Fruit fly (Drosophila melanogaster): ENCODE measurements around the gene mtgo.

mtgo gene

dm6 chr2L:16541733-16542132, 3.1 kb upstream of the mtgo start (continued):
- TF ChIP-seq crol (GFP tag; IDR thresholded peaks at IDR 0.05) (peak; percentile 55; the same call in 1 of the 2 replicates), onecut (GFP tag; IDR thresholded peaks at IDR 0.05) (no peak), sima (GFP tag; optimal IDR thresholded peaks at IDR 0.05) (no peak), stc (GFP tag; IDR thresholded peaks at IDR 0.05) (peak; percentile 47), caup (GFP tag; optimal IDR thresholded peaks at IDR 0.05; ENCODE audit: severe bottlenecking) (peak; percentile 12), stwl (tag; optimal IDR thresholded peaks at IDR 0.05) (no peak), H15 (GFP tag; IDR thresholded peaks at IDR 0.05) (peak; percentile 37; the same call in 1 of the 3 replicates), dysf (GFP tag; IDR thresholded peaks at IDR 0.05) (peak; percentile 60; the same call in 2 of the 3 replicates), Hmr (GFP tag; optimal IDR thresholded peaks at IDR 0.05) (peak; percentile 46), jigr1 (GFP tag; IDR thresholded peaks at IDR 0.05) (no peak), Rfx (GFP tag; IDR thresholded peaks at IDR 0.05) (peak; percentile 30; the same call in 1 of the 2 replicates), Oli (tag; optimal IDR thresholded peaks at IDR 0.05) (peak; percentile 12), en (GFP tag; optimal IDR thresholded peaks at IDR 0.05) (no peak), gce (GFP tag; IDR thresholded peaks at IDR 0.05) (no peak), E2f2 (GFP tag; IDR thresholded peaks at IDR 0.05) (peak; percentile 16; the same call in 1 of the 2 replicates), CG12659 (GFP tag; optimal IDR thresholded peaks at IDR 0.05) (peak; percentile 38), Ets97D (GFP tag; optimal IDR thresholded peaks at IDR 0.05) (no peak), Bdp1 (GFP tag; optimal IDR thresholded peaks at IDR 0.05) (no peak), Bgb (GFP tag; IDR thresholded peaks at IDR 0.05; ENCODE audit: partially characterized antibody) (no peak), sob (GFP tag; IDR thresholded peaks at IDR 0.05) (0 out of 2 replicates have a peak, but pooled peaks have one; percentile 15), slbo (GFP tag; IDR thresholded peaks at IDR 0.05) (peak; percentile 52), sqz (GFP tag; optimal IDR thresholded peaks at IDR 0.05) (no peak), CG3847 (GFP tag; IDR thresholded peaks at IDR 0.05) (0 out of 2 replicates have a peak, but pooled peaks have one; percentile 21), CG2678 (tag; optimal IDR thresholded peaks at IDR 0.05) (peak; percentile 20), Sox102F (GFP tag; optimal IDR thresholded peaks at IDR 0.05) (no peak), CG11504 (tag; optimal IDR thresholded peaks at IDR 0.05) (peak; percentile 26), da (GFP tag; optimal IDR thresholded peaks at IDR 0.05) (no peak), CG30431 (GFP tag; optimal IDR thresholded peaks at IDR 0.05) (no peak), CG12299 (tag; optimal IDR thresholded peaks at IDR 0.05) (peak; percentile 11), dmrt99B (tag; optimal IDR thresholded peaks at IDR 0.05) (peak; percentile 31), CG15696 (tag; optimal IDR thresholded peaks at IDR 0.05) (peak; percentile 12), CG6813 (GFP tag; optimal IDR thresholded peaks at IDR 0.05) (peak; percentile 50), lab (GFP tag; optimal IDR thresholded peaks at IDR 0.05) (peak; percentile 33), Pdp1 (GFP tag; optimal IDR thresholded peaks at IDR 0.05) (peak in 1 of 2 experiments; percentile 11), CG18619 (GFP tag; optimal IDR thresholded peaks at IDR 0.05) (no peak), CG32532 (GFP tag; IDR thresholded peaks at IDR 0.05) (peak; percentile 44; the same call in 1 of the 2 replicates), Med (GFP tag) (peak; percentile 27), CG10543 (GFP tag; optimal IDR thresholded peaks at IDR 0.05) (no peak), CG11093 (GFP tag; IDR thresholded peaks at IDR 0.05) (0 out of 3 replicates have a peak, but pooled peaks have one; percentile 26), ci (GFP tag; IDR thresholded peaks at IDR 0.05) (0 out of 3 replicates have a peak, but pooled peaks have one; percentile 13), bcd (GFP tag; optimal IDR thresholded peaks at IDR 0.05) (peak; percentile 7), CG10147 (GFP tag; optimal IDR thresholded peaks at IDR 0.05) (peak; percentile 3), CG7839 (tag; optimal IDR thresholded peaks at IDR 0.05) (peak; percentile 21), hbn (GFP tag; IDR thresholded peaks at IDR 0.05; ENCODE audit: partially characterized antibody) (no peak), Meics (GFP tag; optimal IDR thresholded peaks at IDR 0.05) (peak; percentile 1), Fer1 (GFP tag; optimal IDR thresholded peaks at IDR 0.05) (peak; percentile 28), CG15269 (tag; optimal IDR thresholded peaks at IDR 0.05) (peak; percentile 16), fd3F (GFP tag; optimal IDR thresholded peaks at IDR 0.05) (no peak), Awh (GFP tag; IDR thresholded peaks at IDR 0.05) (0 out of 2 replicates have a peak, but pooled peaks have one; percentile 44)

Data from whole organism, embryonic.